Fruit fly (Drosophila melanogaster): ENCODE measurements around the gene CG16721.

Gene CG16721

dm6 chrX:5915752-5916493 is 36.3 kb downstream of the CG16721 start (continued):
- TF ChIP-seq CG8290 (GFP tag; optimal IDR thresholded peaks at IDR 0.05): no peak
- TF ChIP-seq CG8290 (tag; optimal IDR thresholded peaks at IDR 0.05): no peak
- TF ChIP-seq disco-r (GFP tag; optimal IDR thresholded peaks at IDR 0.05): no peak
- peak; percentile 9 for TF ChIP-seq slp2 (GFP tag; optimal IDR thresholded peaks at IDR 0.05)
- no peak for TF ChIP-seq Pdp1 (GFP tag; optimal IDR thresholded peaks at IDR 0.05)
- TF ChIP-seq ci (GFP tag; IDR thresholded peaks at IDR 0.05): no peak
- no peak for TF ChIP-seq CG18262 (tag; optimal IDR thresholded peaks at IDR 0.05)
- peak; percentile 84 for TF ChIP-seq Med (GFP tag)
- TF ChIP-seq E2f2 (GFP tag; IDR thresholded peaks at IDR 0.05): no peak
- no peak for TF ChIP-seq MBD-R2 (GFP tag; IDR thresholded peaks at IDR 0.05)
- TF ChIP-seq corto (GFP tag; optimal IDR thresholded peaks at IDR 0.05): no peak
- no peak for TF ChIP-seq yki (optimal IDR thresholded peaks at IDR 0.05)
- no peak for TF ChIP-seq CG17802 (tag; optimal IDR thresholded peaks at IDR 0.05)
- no peak for TF ChIP-seq CG4404 (GFP tag; IDR thresholded peaks at IDR 0.05)
- TF ChIP-seq CG16863 (GFP tag; optimal IDR thresholded peaks at IDR 0.05): no peak
- no peak for TF ChIP-seq sug (tag; optimal IDR thresholded peaks at IDR 0.05)
- no peak for TF ChIP-seq CG43689 (GFP tag; IDR thresholded peaks at IDR 0.05)
- TF ChIP-seq CG17612 (GFP tag; IDR thresholded peaks at IDR 0.05): no peak
- TF ChIP-seq gfzf (GFP tag; optimal IDR thresholded peaks at IDR 0.05): peak; percentile 12
- TF ChIP-seq Drgx (GFP tag; IDR thresholded peaks at IDR 0.05): peak; percentile 43; the same call in 1 of the 2 replicates
- TF ChIP-seq fd3F (GFP tag; optimal IDR thresholded peaks at IDR 0.05): no peak
- TF ChIP-seq vnd (GFP tag; IDR thresholded peaks at IDR 0.05; ENCODE audit: partially characterized antibody): peak; percentile 16; the same call in 1 of the 3 replicates
- peak; percentile 11 for TF ChIP-seq sens (GFP tag)
- TF ChIP-seq nau (GFP tag; optimal IDR thresholded peaks at IDR 0.05): no peak
- no peak for TF ChIP-seq CG11093 (GFP tag; IDR thresholded peaks at IDR 0.05)
- TF ChIP-seq CG13123 (GFP tag; optimal IDR thresholded peaks at IDR 0.05): no peak
- TF ChIP-seq kah (GFP tag; optimal IDR thresholded peaks at IDR 0.05): no peak
- peak; percentile 7 for TF ChIP-seq lbe (GFP tag; optimal IDR thresholded peaks at IDR 0.05)
- no peak for TF ChIP-seq Taf1 (GFP tag; IDR thresholded peaks at IDR 0.05)
- TF ChIP-seq pzg (GFP tag; optimal IDR thresholded peaks at IDR 0.05): peak; percentile 29
- no peak for TF ChIP-seq gem (tag; optimal IDR thresholded peaks at IDR 0.05)
- TF ChIP-seq CG6683 (GFP tag; optimal IDR thresholded peaks at IDR 0.05): no peak
- no peak for TF ChIP-seq CG6813 (GFP tag; optimal IDR thresholded peaks at IDR 0.05)
- no peak for TF ChIP-seq Dip2 (GFP tag; IDR thresholded peaks at IDR 0.05)
- TF ChIP-seq Camta (GFP tag; optimal IDR thresholded peaks at IDR 0.05): no peak
- no peak for TF ChIP-seq scrt (GFP tag; optimal IDR thresholded peaks at IDR 0.05)
- no peak for TF ChIP-seq Hr3 (GFP tag; optimal IDR thresholded peaks at IDR 0.05)
- TF ChIP-seq CG15011 (GFP tag; optimal IDR thresholded peaks at IDR 0.05): no peak
- TF ChIP-seq Nf-YA (GFP tag; IDR thresholded peaks at IDR 0.05): no peak
- peak; percentile 63; the same call in 1 of the 2 replicates for TF ChIP-seq amos (GFP tag; IDR thresholded peaks at IDR 0.05; ENCODE audit: partially characterized antibody)
- no peak for TF ChIP-seq chif (GFP tag; optimal IDR thresholded peaks at IDR 0.05)
- peak; percentile 33 for TF ChIP-seq pita (GFP tag; optimal IDR thresholded peaks at IDR 0.05)
- TF ChIP-seq CG13624 (GFP tag; optimal IDR thresholded peaks at IDR 0.05): no peak
- TF ChIP-seq Ets97D (GFP tag; optimal IDR thresholded peaks at IDR 0.05): no peak
- no peak for TF ChIP-seq CG6175 (GFP tag; IDR thresholded peaks at IDR 0.05)
- no peak for TF ChIP-seq Dip3 (GFP tag; optimal IDR thresholded peaks at IDR 0.05)
- TF ChIP-seq CG15514 (GFP tag; optimal IDR thresholded peaks at IDR 0.05): peak; percentile 30
- no peak for TF ChIP-seq Nf-YB (GFP tag; optimal IDR thresholded peaks at IDR 0.05)
- TF ChIP-seq Vsx1 (GFP tag; optimal IDR thresholded peaks at IDR 0.05): peak; percentile 72
- TF ChIP-seq CG13287 (GFP tag; IDR thresholded peaks at IDR 0.05; ENCODE audit: partially characterized antibody): peak; percentile 41
